Fruit fly (Drosophila melanogaster) whole organism, embryonic: ENCODE data around the gene scrib.

ENCODE experiments used
- Bdp1 ChIP-seq: fragments of 200-800 bp; sonication (Bioruptor generic); optimal IDR thresholded peaks from 3 replicates; lab custom pipeline; 2016; ENCODE audit warnings: missing biosample characterization, missing genetic modification characterization
- Blimp-1 ChIP-seq: fragments of 200-800 bp; sonication (Bioruptor generic); optimal IDR thresholded peaks from 3 replicates; lab custom pipeline; 2018; ENCODE audit warnings: missing biosample characterization, missing genetic modification characterization, mild to moderate bottlenecking, moderate library complexity, missing genetic modification reagents
- CG1024 ChIP-seq: fragments of 200-800 bp; sonication (Bioruptor generic); IDR thresholded peaks from 2 replicates; pipeline ENCODE4 v1.3.6; 2022; ENCODE audit warnings: missing biosample characterization, missing genetic modification characterization
- CG12104 ChIP-seq: fragments of 200-800 bp; sonication (Bioruptor generic); optimal IDR thresholded peaks from 3 replicates; lab custom pipeline; 2016; ENCODE audit warnings: missing biosample characterization, missing genetic modification characterization
- CG1792 ChIP-seq: fragments of 200-800 bp; sonication (Bioruptor generic); optimal IDR thresholded peaks from 2 replicates; lab custom pipeline; 2016; ENCODE audit warnings: missing biosample characterization, missing genetic modification characterization
- CG18619 ChIP-seq: fragments of 200-800 bp; sonication (Bioruptor generic); optimal IDR thresholded peaks from 3 replicates; lab custom pipeline; 2017; ENCODE audit warnings: missing biosample characterization, mild to moderate bottlenecking, missing genetic modification characterization
- CG2678 ChIP-seq: fragments of 200-800 bp; sonication (Bioruptor generic); optimal IDR thresholded peaks from 3 replicates; lab custom pipeline; 2019; ENCODE audit warnings: missing biosample characterization, mild to moderate bottlenecking, missing genetic modification characterization, moderate library complexity
- CG2889 ChIP-seq: fragments of 200-800 bp; sonication (Bioruptor generic); IDR thresholded peaks from 3 replicates; pipeline ENCODE4 v1.3.6; 2022; ENCODE audit warnings: missing biosample characterization, missing genetic modification characterization
- CG31224 ChIP-seq: fragments of 200-800 bp; sonication (Bioruptor generic); IDR thresholded peaks from 2 replicates; pipeline ENCODE4 v1.3.6; 2022; ENCODE audit warnings: missing biosample characterization, missing genetic modification characterization
- CG34422 ChIP-seq: fragments of 200-800 bp; sonication (Bioruptor generic); IDR thresholded peaks from 3 replicates; pipeline ENCODE4 v1.3.6; 2022; ENCODE audit warnings: missing biosample characterization, missing genetic modification characterization
- CG4360 ChIP-seq: fragments of 200-800 bp; sonication (Bioruptor generic); IDR thresholded peaks from 2 replicates; pipeline ENCODE4 v1.3.6; 2022; ENCODE audit warnings: missing biosample characterization, missing genetic modification characterization
- CG5180 ChIP-seq: fragments of 200-800 bp; sonication (Bioruptor generic); optimal IDR thresholded peaks from 3 replicates; lab custom pipeline; 2017; ENCODE audit warnings: missing biosample characterization, missing genetic modification characterization, mild to moderate bottlenecking, moderate library complexity, missing genetic modification reagents
- CG6254 ChIP-seq: fragments of 200-800 bp; sonication (Bioruptor generic); optimal IDR thresholded peaks from 3 replicates; lab custom pipeline; 2017; ENCODE audit warnings: mild to moderate bottlenecking, missing biosample characterization, missing genetic modification reagents, missing genetic modification characterization
- CG8765 ChIP-seq: fragments of 200-800 bp; sonication (Bioruptor generic); IDR thresholded peaks from 2 replicates; pipeline ENCODE4 v1.3.6; 2022; ENCODE audit warnings: missing biosample characterization, missing genetic modification characterization
- D19B ChIP-seq: fragments of 200-800 bp; sonication (Bioruptor generic); optimal IDR thresholded peaks from 2 replicates; lab custom pipeline; 2017; ENCODE audit warnings: missing biosample characterization, mild to moderate bottlenecking, missing genetic modification characterization
- Doc2 ChIP-seq: fragments of 200-800 bp; sonication (Bioruptor generic); IDR thresholded peaks from 2 replicates; pipeline ENCODE4 v1.3.6; 2022; ENCODE audit warnings: missing biosample characterization, missing genetic modification characterization
- Dref ChIP-seq: fragments of 200-800 bp; sonication (Bioruptor generic); IDR thresholded peaks from 2 replicates; pipeline ENCODE4 v1.3.6; 2022; ENCODE audit warnings: missing biosample characterization, missing genetic modification characterization
- Drgx ChIP-seq: fragments of 200-800 bp; sonication (Bioruptor generic); IDR thresholded peaks from 2 replicates; pipeline ENCODE4 v1.3.6; 2022; ENCODE audit warnings: missing biosample characterization, missing genetic modification characterization
- Hmx ChIP-seq: fragments of 200-800 bp; sonication (Bioruptor generic); optimal IDR thresholded peaks from 2 replicates; lab custom pipeline; 2016; ENCODE audit warnings: missing biosample characterization, missing genetic modification characterization
- Med ChIP-seq: fragments of 200-800 bp; sonication (Bioruptor generic); peaks from one replicate; lab custom pipeline; 2016; ENCODE audit warnings: missing biosample characterization, missing genetic modification characterization, mild to moderate bottlenecking, inconsistent platforms, moderate library complexity
- Mrtf ChIP-seq: fragments of 200-800 bp; sonication (Bioruptor generic); IDR thresholded peaks from 3 replicates; pipeline ENCODE4 v1.3.6; 2022; ENCODE audit warnings: missing biosample characterization, missing genetic modification characterization
- NK7.1 ChIP-seq: fragments of 200-800 bp; sonication (Bioruptor generic); optimal IDR thresholded peaks from 3 replicates; lab custom pipeline; 2016; ENCODE audit warnings: missing biosample characterization, missing genetic modification characterization
- Oli ChIP-seq: fragments of 200-800 bp; sonication (Bioruptor generic); optimal IDR thresholded peaks from 2 replicates; lab custom pipeline; 2018; ENCODE audit warnings: missing biosample characterization, mild to moderate bottlenecking, missing genetic modification characterization, moderate library complexity
- Ssrp ChIP-seq: fragments of 200-800 bp; sonication (Bioruptor generic); optimal IDR thresholded peaks from 2 replicates; lab custom pipeline; 2018; ENCODE audit warnings: missing biosample characterization, mild to moderate bottlenecking, missing genetic modification characterization, moderate library complexity
- ap ChIP-seq: fragments of 200-800 bp; sonication (Bioruptor generic); IDR thresholded peaks from 2 replicates; pipeline ENCODE4 v1.3.6; 2022; ENCODE audit warnings: missing biosample characterization, missing genetic modification characterization
- az2 ChIP-seq: fragments of 200-800 bp; sonication (Bioruptor generic); optimal IDR thresholded peaks from 3 replicates; lab custom pipeline; 2016; ENCODE audit warnings: missing biosample characterization, missing genetic modification characterization
- bab2 ChIP-seq: fragments of 200-800 bp; sonication (Bioruptor generic); optimal IDR thresholded peaks from 2 replicates; lab custom pipeline; 2016; ENCODE audit warnings: missing biosample characterization, missing genetic modification characterization
- br ChIP-seq: fragments of >200 bp; optimal IDR thresholded peaks from 2 replicates; lab custom pipeline; 2017
- bsh ChIP-seq, 2 experiments: fragments of 200-800 bp; sonication (Bioruptor generic); optimal IDR thresholded peaks; 2 replicates each; lab custom pipeline; 2017 to 2018; ENCODE audit warnings: mild to moderate bottlenecking in 2 of 2, missing biosample characterization in 2 of 2, missing genetic modification characterization in 2 of 2, moderate library complexity in 1 of 2
- dm ChIP-seq: fragments of 200-800 bp; sonication (Bioruptor generic); optimal IDR thresholded peaks from 3 replicates; lab custom pipeline; 2016; ENCODE audit warnings: missing biosample characterization, missing genetic modification characterization
- dysf ChIP-seq: fragments of 200-800 bp; sonication (Bioruptor generic); IDR thresholded peaks from 3 replicates; pipeline ENCODE4 v1.3.6; 2022; ENCODE audit warnings: missing biosample characterization, missing genetic modification characterization
- emc ChIP-seq: fragments of 200-800 bp; sonication (Bioruptor generic); optimal IDR thresholded peaks from 2 replicates; lab custom pipeline; 2016; ENCODE audit warnings: missing biosample characterization, missing genetic modification characterization
- gfzf ChIP-seq: fragments of 200-800 bp; sonication (Bioruptor generic); optimal IDR thresholded peaks from 2 replicates; lab custom pipeline; 2016; ENCODE audit warnings: missing biosample characterization, mild to moderate bottlenecking, missing genetic modification characterization, moderate library complexity
- nom ChIP-seq: fragments of 200-800 bp; sonication (Bioruptor generic); optimal IDR thresholded peaks from 2 replicates; lab custom pipeline; 2017; ENCODE audit warnings: missing biosample characterization, missing genetic modification characterization, mild to moderate bottlenecking, moderate library complexity, missing genetic modification reagents
- pfk ChIP-seq: fragments of 200-800 bp; sonication (Bioruptor generic); optimal IDR thresholded peaks from 2 replicates; lab custom pipeline; 2018; ENCODE audit warnings: missing biosample characterization, mild to moderate bottlenecking, missing genetic modification characterization, moderate library complexity
- row ChIP-seq: fragments of 200-800 bp; sonication (Bioruptor generic); IDR thresholded peaks from 3 replicates; pipeline ENCODE4 v1.3.6; 2022; ENCODE audit warnings: missing biosample characterization, missing genetic modification characterization
- slbo ChIP-seq: fragments of 200-800 bp; sonication (Bioruptor generic); IDR thresholded peaks from 2 replicates; pipeline ENCODE4 v1.3.6; 2022; ENCODE audit warnings: missing biosample characterization, missing genetic modification characterization
- slp2 ChIP-seq: fragments of 200-800 bp; sonication (Bioruptor generic); optimal IDR thresholded peaks from 2 replicates; lab custom pipeline; 2016; ENCODE audit warnings: missing biosample characterization, missing genetic modification characterization
- stc ChIP-seq: fragments of 200-800 bp; sonication (Bioruptor generic); IDR thresholded peaks from 2 replicates; pipeline ENCODE4 v1.3.6; 2022; ENCODE audit warnings: missing biosample characterization, missing genetic modification characterization
- tin ChIP-seq: fragments of 200-800 bp; sonication (Bioruptor generic); optimal IDR thresholded peaks from 3 replicates; lab custom pipeline; 2016; ENCODE audit warnings: missing biosample characterization, missing genetic modification characterization
- vvl ChIP-seq: fragments of 200-800 bp; sonication (Bioruptor generic); IDR thresholded peaks from 2 replicates; pipeline ENCODE4 v1.3.6; 2022; ENCODE audit warnings: missing biosample characterization, missing genetic modification characterization
- z ChIP-seq: fragments of 200-800 bp; sonication (Bioruptor generic); IDR thresholded peaks from 3 replicates; pipeline ENCODE4 v1.3.6; 2022; ENCODE audit warnings: missing biosample characterization, missing genetic modification characterization

Gene scrib

dm6 chr3R:26542108-26542507, 6.0 kb downstream of the scrib start (continued):
- no peak for TF ChIP-seq pfk
- no peak for TF ChIP-seq CG4360 (GFP tag; lab: Robert Waterston, UW)
- TF ChIP-seq tin (GFP tag; lab: Kevin White, UChicago) = peak; percentile 7
- no peak for TF ChIP-seq Doc2
- TF ChIP-seq Med = peak; percentile 30
- no peak for TF ChIP-seq CG2889
- no peak for TF ChIP-seq stc (GFP tag; lab: Robert Waterston, UW)
- TF ChIP-seq row (GFP tag; lab: Robert Waterston, UW) = peak; percentile 42; the same call in 1 of the 3 replicates
- no peak for TF ChIP-seq CG1024 (GFP tag; lab: Robert Waterston, UW)
- peak; percentile 36 for TF ChIP-seq az2
- peak; percentile 65 for TF ChIP-seq Blimp-1 (GFP tag; lab: Kevin White, UChicago)
- TF ChIP-seq NK7.1 (GFP tag; lab: Kevin White, UChicago) = no peak
- TF ChIP-seq dm (GFP tag; lab: Kevin White, UChicago) = no peak
- no peak for TF ChIP-seq emc (GFP tag; lab: Kevin White, UChicago)
- peak; percentile 42 for TF ChIP-seq Oli (tag; lab: Kevin White, UChicago)
- TF ChIP-seq slp2 (GFP tag; lab: Kevin White, UChicago) = no peak
- no peak for TF ChIP-seq gfzf
- TF ChIP-seq Ssrp (tag; lab: Kevin White, UChicago) = peak; percentile 20
- TF ChIP-seq CG12104 = no peak
- peak; percentile 28; the same call in 1 of the 3 replicates for TF ChIP-seq dysf (GFP tag; lab: Robert Waterston, UW)
- TF ChIP-seq Hmx (GFP tag; lab: Kevin White, UChicago) = no peak
- no peak for TF ChIP-seq Mrtf (GFP tag; lab: Robert Waterston, UW)
- no peak for TF ChIP-seq br
- peak; percentile 22 for TF ChIP-seq CG2678 (tag; lab: Kevin White, UChicago)
- TF ChIP-seq CG1792 (GFP tag; lab: Kevin White, UChicago) = no peak
- no peak for TF ChIP-seq CG18619 (GFP tag; lab: Kevin White, UChicago)
- TF ChIP-seq CG8765 (GFP tag; lab: Robert Waterston, UW) = no peak
- TF ChIP-seq CG6254 (GFP tag; lab: Kevin White, UChicago) = peak; percentile 1

dm6 chr3R:26542721-26543440, 6.7 kb downstream of the scrib start:
- TF ChIP-seq CG31224 (GFP tag; lab: Robert Waterston, UW) = peak; percentile 97
- no peak for TF ChIP-seq Bdp1 (GFP tag; lab: Kevin White, UChicago)
- TF ChIP-seq vvl = peak; percentile 39; the same call in 1 of the 2 replicates
- no peak for TF ChIP-seq bab2
- peak; percentile 15; the same call in 1 of the 3 replicates for TF ChIP-seq CG34422 (GFP tag; lab: Robert Waterston, UW)
- no peak for TF ChIP-seq D19B (GFP tag; lab: Kevin White, UChicago)
- peak; percentile 23; the same call in 1 of the 2 replicates for TF ChIP-seq Drgx (GFP tag; lab: Robert Waterston, UW)
- TF ChIP-seq Dref (GFP tag; lab: Robert Waterston, UW) = 0 out of 2 replicates have a peak, but pooled peaks have one; percentile 11
- TF ChIP-seq CG5180 (GFP tag; lab: Kevin White, UChicago) = peak; percentile 1
- peak; percentile 89 for TF ChIP-seq z (GFP tag; lab: Robert Waterston, UW)
- TF ChIP-seq slbo = no peak

dm6 chr3R:26543441-26543826, 7.3 kb downstream of the scrib start:
- TF ChIP-seq CG1792 (GFP tag; lab: Kevin White, UChicago) = no peak
- 0 out of 2 replicates have a peak, but pooled peaks have one; percentile 29 for TF ChIP-seq Drgx (GFP tag; lab: Robert Waterston, UW)
- peak in 1 of 2 experiments; percentile 30 for TF ChIP-seq bsh (GFP tag; optimal IDR thresholded peaks at IDR 0.05; lab: Kevin White, UChicago)
- TF ChIP-seq nom (GFP tag; lab: Kevin White, UChicago) = peak; percentile 74
- TF ChIP-seq ap = no peak
